Fruit fly (Drosophila melanogaster): ENCODE data around the gene CG13069.

Gene CG13069

DNA sequence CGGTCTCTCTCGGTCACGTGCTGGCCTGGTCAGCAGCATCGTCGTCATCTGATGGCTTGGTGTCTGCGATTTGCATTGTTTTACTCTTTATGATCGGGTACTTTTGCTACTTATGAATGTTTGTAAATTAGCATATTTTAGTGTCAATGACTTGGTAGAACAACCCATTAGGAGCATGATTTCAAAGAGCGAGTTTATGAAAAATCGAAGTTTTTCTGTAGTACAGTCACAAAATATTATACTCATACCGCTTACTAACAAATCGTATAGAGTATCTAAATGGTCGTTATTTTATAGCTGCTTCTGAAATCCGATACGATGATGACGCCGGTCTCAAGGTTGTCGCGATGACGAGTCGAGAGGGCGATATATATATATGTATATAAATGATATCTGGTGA is 21.1 kb downstream of the CG13069 start:
- no peak for TF ChIP-seq CG17801 (GFP tag; optimal IDR thresholded peaks at IDR 0.05; ENCODE audit: partially characterized antibody)

DNA sequence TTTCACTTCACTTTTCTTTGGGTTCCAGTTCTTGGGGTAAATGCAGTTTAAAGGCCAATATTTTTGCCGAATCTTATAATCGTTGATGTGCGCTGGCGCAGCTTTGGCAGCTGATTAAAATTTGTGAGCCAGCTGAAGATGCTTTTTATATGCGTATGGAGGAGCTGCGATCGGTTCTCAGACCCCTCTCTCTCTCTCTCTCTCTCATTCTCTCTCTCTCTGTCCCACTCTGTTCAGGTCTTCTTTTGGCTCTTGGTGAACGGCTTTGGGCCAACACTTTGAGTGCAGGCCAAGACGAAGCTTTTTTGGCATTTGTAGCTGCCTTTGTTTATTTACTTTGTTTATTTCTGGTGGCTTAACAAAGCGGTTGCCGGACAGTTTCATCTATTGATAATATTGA is 23.1 kb downstream of the CG13069 start, which contains the start of gene CG13046:
Gene CG13046, minus strand, starts transcription at position 101 of the 400 bp plus-strand sequence.
- no peak for TF ChIP-seq CG17801 (GFP tag; optimal IDR thresholded peaks at IDR 0.05; ENCODE audit: partially characterized antibody)

DNA sequence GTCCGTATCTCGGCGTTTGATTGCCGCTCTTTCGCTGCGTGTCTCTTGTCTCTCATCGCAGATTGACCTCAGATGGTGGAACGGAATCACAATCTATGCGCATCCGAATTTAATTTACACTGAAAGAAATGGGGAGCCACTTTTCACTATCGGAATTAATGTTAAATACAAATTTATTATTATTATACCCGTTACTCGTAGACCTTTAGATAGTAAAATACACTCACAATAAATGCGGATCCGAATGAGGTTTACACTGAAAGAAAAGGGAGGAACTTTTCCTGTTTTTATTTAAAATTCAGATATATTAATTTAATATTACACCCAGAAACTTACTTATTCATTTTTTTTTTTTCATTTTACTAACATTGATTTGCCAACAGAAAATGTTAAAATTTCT is 23.9 kb downstream of the CG13069 start:
- no peak for TF ChIP-seq CG17801 (GFP tag; optimal IDR thresholded peaks at IDR 0.05; ENCODE audit: partially characterized antibody)

DNA sequence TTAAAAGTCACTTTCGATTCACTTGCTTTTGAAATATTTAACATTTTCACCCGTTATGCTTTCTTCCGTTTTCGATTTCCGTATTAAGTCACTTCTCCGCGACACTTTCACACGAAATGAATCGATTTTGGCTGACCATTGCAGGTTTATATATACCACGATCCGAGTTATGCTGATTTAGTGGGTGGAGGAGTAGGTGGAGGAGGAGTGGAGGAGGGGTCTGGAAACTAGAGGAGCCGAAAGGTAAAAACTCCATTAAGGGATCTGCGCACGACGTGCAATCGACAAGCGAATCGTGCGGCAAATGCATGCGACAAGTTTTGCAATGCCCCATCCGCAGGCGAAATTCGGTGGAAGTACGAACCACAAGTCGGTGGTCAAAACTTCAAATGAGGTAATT is 25.7 kb downstream of the CG13069 start, which contains the start of gene CG13045:
Gene CG13045, minus strand, starts transcription at position 101 of the 400 bp plus-strand sequence.
- no peak for TF ChIP-seq CG17801 (GFP tag; optimal IDR thresholded peaks at IDR 0.05; ENCODE audit: partially characterized antibody)

DNA sequence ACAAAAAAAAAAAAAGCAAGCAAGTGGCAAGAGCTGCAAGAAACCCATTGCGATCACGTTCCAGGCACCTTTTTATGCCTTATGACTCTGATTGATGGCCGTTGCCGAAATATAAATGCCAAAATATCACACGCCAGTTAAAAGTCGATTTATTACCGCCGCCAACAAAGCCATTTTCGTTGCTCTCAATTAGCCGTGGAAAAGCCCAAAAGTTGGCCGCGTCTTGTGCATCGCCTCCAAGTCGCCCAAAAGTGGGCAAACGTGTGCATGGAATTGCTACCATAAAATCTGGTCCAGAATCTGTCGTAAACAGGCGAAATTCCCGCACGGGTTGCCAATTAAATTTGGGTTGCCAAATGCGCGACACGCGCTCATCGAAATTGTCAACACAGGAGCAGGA is 26.5 kb downstream of the CG13069 start:
- TF ChIP-seq CG17801 (GFP tag; optimal IDR thresholded peaks at IDR 0.05; ENCODE audit: partially characterized antibody): no peak

DNA sequence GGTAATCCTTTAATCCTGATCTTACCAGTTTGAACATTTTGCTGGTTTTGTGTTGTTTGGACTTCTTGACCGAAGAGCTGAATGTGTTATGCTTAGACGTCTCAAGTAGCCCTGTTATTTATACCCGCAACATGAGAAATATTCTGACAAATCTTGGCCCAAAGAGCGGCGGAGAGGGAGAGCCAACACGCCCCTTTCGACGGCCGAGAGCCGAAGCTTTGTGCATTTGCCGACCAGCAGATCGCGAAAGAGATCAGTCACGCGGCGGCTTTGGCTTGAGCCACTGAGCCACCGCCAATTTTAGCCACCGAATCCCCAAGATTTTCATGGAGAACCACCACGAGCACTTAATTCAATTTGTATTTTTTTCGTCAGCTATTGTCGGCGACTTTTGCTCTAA is 30.3 kb downstream of the CG13069 start, which contains the start of gene CG4962:
Gene CG4962, minus strand, starts transcription at position 101 of the 400 bp plus-strand sequence.
- TF ChIP-seq CG17801 (GFP tag; optimal IDR thresholded peaks at IDR 0.05; ENCODE audit: partially characterized antibody): no peak

DNA sequence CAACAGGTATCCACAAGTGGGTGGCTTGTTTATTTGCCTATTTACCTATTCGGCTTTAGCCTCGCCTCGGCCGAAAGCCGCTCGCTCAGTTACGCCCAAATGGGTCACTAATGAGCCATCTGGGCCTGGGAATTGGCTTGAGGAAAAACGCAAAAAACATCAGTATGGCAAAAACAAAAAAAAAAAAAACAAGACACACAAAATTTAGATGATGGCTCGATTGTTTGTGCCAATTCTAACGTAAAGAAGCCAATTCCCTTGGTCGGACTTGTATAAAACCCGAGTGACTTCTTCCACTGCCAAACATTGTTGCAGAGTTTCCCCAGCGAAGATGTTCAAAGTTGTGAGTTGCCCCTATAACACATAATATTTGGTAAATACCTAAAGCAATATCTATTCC is 36.0 kb downstream of the CG13069 start, which contains the start of gene CG4982:
Gene CG4982, plus strand, starts transcription at position 301 of the 400 bp plus-strand sequence.
- no peak for TF ChIP-seq CG17801 (GFP tag; optimal IDR thresholded peaks at IDR 0.05; ENCODE audit: partially characterized antibody)

DNA sequence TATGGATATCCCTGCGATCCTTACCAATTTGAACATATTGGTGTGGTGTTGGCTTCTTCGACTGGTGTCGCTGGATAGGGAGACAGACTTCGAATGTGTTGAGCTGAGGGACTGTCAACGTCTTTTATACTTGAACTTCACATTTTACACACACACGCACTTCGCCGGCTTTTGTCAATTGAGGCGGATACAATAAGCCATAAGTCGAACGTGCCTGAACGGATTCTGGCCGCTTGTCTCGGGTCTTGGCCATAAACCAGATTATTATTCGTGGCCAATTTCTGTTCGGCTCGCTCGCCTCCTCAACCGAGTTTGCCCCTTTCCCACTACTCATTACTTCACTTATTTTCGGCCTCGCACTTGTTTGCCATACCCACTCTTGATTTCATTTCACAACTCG is 37.9 kb downstream of the CG13069 start, which contains the start of gene CG13044:
Gene CG13044, minus strand, starts transcription at position 101 of the 400 bp plus-strand sequence.
- TF ChIP-seq CG17801 (GFP tag; optimal IDR thresholded peaks at IDR 0.05; ENCODE audit: partially characterized antibody): no peak

DNA sequence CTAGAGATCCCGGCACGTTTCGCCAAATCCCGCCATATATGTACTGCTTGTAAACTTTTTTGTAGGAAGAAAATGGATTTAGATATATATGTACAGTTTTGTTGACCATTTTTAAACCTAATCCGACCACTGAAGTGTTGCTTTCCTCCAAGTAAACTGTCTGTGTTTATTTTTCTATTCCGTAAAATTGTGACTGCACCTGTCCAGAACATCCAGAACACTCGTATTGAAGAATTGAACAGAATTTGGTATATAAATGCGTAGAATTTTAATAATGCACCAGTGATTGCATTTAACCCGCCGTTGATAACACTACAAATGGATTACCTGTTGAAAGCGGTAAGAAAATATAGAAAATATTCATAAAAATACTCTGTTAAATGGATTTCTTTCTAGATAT is 38.8 kb downstream of the CG13069 start, which contains the start of gene CG43249:
Gene CG43249, plus strand, starts transcription at position 301 of the 400 bp plus-strand sequence.
- TF ChIP-seq CG17801 (GFP tag; optimal IDR thresholded peaks at IDR 0.05; ENCODE audit: partially characterized antibody): no peak

DNA sequence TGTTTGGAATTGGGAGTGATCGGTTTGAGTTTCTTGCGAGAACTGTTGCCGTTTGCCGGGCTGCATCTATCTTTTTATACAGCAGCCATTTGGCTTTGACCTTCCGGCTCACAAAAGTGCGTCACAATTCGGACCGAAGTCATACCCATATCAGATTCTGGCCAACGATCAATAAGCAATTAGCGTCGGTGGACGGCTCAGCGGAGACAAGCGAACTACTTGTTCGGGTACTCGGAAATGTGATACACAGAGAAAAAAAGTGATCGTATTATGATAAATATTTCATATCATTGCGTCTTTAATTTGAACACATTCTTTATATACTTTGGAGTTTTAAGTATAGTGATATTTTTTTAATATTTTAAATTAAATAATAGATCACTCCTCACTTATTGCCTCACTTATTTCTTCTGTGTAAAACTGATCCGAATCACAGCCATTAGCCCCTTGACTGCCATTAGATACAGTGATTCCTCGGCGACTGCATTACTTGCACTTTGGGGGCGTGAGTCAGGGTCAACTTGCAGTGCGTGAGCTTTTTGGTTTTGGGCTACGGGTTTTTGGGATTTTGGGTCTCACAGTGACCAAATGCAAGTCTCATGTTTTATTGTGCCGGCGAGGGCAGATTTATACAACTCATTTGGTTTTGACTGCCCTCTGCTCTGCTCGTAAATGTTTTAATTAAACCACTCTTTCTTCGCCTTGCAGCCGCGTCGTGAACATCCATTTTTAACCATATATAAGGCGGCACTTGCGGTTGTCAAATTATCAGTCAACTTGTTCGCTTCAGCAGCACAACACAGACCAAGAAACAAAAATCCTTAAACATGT is 40.9 kb downstream of the CG13069 start, which contains the start of the genes CG13043 and CG13063:
Gene CG13043, minus strand, starts transcription at position 51 of the 831 bp plus-strand sequence.
Gene CG13063, plus strand, starts transcription at position 781 of the 831 bp plus-strand sequence.
- no peak for TF ChIP-seq CG17801 (GFP tag; optimal IDR thresholded peaks at IDR 0.05; ENCODE audit: partially characterized antibody)

DNA sequence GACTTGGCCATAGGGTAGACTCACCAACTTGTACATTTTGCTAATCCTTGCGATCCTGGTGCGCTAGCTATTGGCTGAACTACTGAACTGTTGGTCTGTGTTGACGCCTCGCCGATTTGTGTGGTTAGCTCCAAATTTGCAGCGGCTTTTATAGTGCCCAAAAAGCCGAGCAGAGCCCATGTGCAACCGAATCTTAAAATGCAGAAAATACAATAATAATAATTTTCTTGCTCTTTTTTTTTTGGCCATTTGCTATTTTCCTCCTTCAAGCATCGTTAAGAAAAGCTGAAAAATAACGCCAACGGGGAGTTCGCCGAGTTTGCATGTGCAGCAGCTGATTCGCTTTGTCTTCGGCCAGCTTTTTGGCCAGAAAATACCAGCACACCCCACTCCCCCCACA is 43.2 kb downstream of the CG13069 start, which contains the start of gene CG13042:
Gene CG13042, minus strand, starts transcription at position 101 of the 400 bp plus-strand sequence.
- TF ChIP-seq CG17801 (GFP tag; optimal IDR thresholded peaks at IDR 0.05; ENCODE audit: partially characterized antibody): no peak

DNA sequence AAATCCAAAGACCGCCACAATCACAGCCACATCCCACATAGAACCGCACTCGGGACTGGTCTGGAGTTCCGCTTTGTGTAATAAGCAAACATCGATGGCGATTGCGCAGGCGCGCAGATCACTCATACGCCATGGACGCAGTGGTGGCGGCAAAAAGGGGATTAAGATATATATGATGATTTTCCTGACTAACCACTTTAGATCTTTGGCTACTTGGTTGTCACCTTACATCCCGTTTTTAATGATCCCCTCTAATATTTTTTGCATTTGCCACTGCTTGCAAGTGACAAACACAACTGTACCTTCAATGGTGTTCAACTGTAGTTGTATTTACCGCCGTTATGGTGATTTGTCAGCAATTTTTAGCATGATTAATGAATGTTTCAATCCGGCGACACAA is 44.8 kb downstream of the CG13069 start:
- TF ChIP-seq CG17801 (GFP tag; optimal IDR thresholded peaks at IDR 0.05; ENCODE audit: partially characterized antibody): no peak

DNA sequence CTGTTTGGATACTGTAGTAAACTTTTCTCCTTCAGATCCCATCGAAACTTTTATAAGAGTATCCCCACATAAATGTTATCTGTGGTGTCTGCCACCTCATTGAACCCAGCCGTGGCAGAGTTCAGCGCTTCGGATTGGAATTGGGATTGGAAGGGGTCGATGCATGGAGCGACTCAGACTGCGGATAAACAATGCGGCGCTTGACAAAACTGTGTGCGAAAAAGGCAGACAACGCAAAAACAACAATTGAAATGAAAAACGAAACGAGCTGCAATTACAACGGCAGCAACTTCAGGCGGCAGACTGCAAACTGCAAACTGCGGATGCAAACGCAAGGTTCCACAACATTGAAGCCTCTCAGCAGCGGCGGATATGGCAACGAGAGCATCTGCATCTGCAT is 48.8 kb downstream of the CG13069 start, which contains the start of gene CG13062:
Gene CG13062, plus strand, starts transcription at position 301 of the 400 bp plus-strand sequence.
- TF ChIP-seq CG17801 (GFP tag; optimal IDR thresholded peaks at IDR 0.05; ENCODE audit: partially characterized antibody): no peak
